Fruit fly (Drosophila melanogaster) whole organism, embryonic: ENCODE results near the gene Neu2.

ENCODE experiments used
- Antp ChIP-seq: fragments of 200-800 bp; sonication (Bioruptor generic); optimal IDR thresholded peaks from 3 replicates; lab custom pipeline; 2016; ENCODE audit warnings: missing biosample characterization, missing genetic modification characterization
- B-H1 ChIP-seq: fragments of 200-800 bp; sonication (Bioruptor generic); IDR thresholded peaks from 3 replicates; pipeline ENCODE4 v1.3.6; 2022; ENCODE audit warnings: missing biosample characterization, missing genetic modification characterization
- CG10321 ChIP-seq: fragments of 200-800 bp; sonication (Bioruptor generic); IDR thresholded peaks from 2 replicates; pipeline ENCODE4 v1.3.6; 2022; ENCODE audit warnings: missing biosample characterization, missing genetic modification characterization
- CG10654 ChIP-seq: fragments of 200-800 bp; sonication (Bioruptor generic); optimal IDR thresholded peaks from 2 replicates; lab custom pipeline; 2016; ENCODE audit warnings: missing biosample characterization, missing genetic modification characterization
- CG10959 ChIP-seq: fragments of 200-800 bp; sonication (Bioruptor generic); IDR thresholded peaks from 2 replicates; pipeline ENCODE4 v1.3.6; 2022; ENCODE audit warnings: missing biosample characterization, missing genetic modification characterization
- CG11560 ChIP-seq: fragments of 200-800 bp; sonication (Bioruptor generic); IDR thresholded peaks from 3 replicates; pipeline ENCODE4 v1.3.6; 2022; ENCODE audit warnings: missing biosample characterization, missing genetic modification characterization
- CG11696 ChIP-seq: fragments of 200-800 bp; sonication (Bioruptor generic); IDR thresholded peaks from 2 replicates; pipeline ENCODE4 v1.3.6; 2022; ENCODE audit warnings: missing biosample characterization, missing genetic modification characterization
- CG12155 ChIP-seq: fragments of 200-800 bp; sonication (Bioruptor generic); optimal IDR thresholded peaks from 3 replicates; lab custom pipeline; 2016; ENCODE audit warnings: missing biosample characterization, missing genetic modification characterization
- CG12744 ChIP-seq: fragments of 200-800 bp; sonication (Bioruptor generic); optimal IDR thresholded peaks from 2 replicates; lab custom pipeline; 2016; ENCODE audit warnings: missing biosample characterization, missing genetic modification characterization
- CG13287 ChIP-seq: fragments of 200-800 bp; sonication (Bioruptor generic); IDR thresholded peaks from 2 replicates; pipeline ENCODE4 v1.3.6; 2022; ENCODE audit warnings: missing biosample characterization, missing genetic modification characterization; ENCODE audit not compliant: partially characterized antibody
- CG13894 ChIP-seq: fragments of 200-800 bp; sonication (Bioruptor generic); optimal IDR thresholded peaks from 3 replicates; lab custom pipeline; 2018; ENCODE audit warnings: missing biosample characterization, mild to moderate bottlenecking, missing genetic modification characterization, moderate library complexity
- CG15011 ChIP-seq: fragments of 200-800 bp; sonication (Bioruptor generic); optimal IDR thresholded peaks from 3 replicates; lab custom pipeline; 2018; ENCODE audit warnings: missing biosample characterization, mild to moderate bottlenecking, missing genetic modification characterization
- CG3281 ChIP-seq: fragments of 200-800 bp; sonication (Bioruptor generic); optimal IDR thresholded peaks from 3 replicates; lab custom pipeline; 2017; ENCODE audit warnings: missing biosample characterization, mild to moderate bottlenecking, missing genetic modification characterization
- CG6254 ChIP-seq: fragments of 200-800 bp; sonication (Bioruptor generic); optimal IDR thresholded peaks from 3 replicates; lab custom pipeline; 2017; ENCODE audit warnings: mild to moderate bottlenecking, missing biosample characterization, missing genetic modification reagents, missing genetic modification characterization
- CG6791 ChIP-seq: fragments of 200-800 bp; sonication (Bioruptor generic); IDR thresholded peaks from 3 replicates; pipeline ENCODE4 v1.3.6; 2022; ENCODE audit warnings: missing biosample characterization, missing genetic modification characterization; ENCODE audit not compliant: partially characterized antibody
- CG7839 ChIP-seq: fragments of 200-800 bp; sonication (Bioruptor generic); optimal IDR thresholded peaks from 3 replicates; lab custom pipeline; 2018; ENCODE audit warnings: missing biosample characterization, mild to moderate bottlenecking, missing genetic modification characterization, moderate library complexity
- CG7963 ChIP-seq: fragments of 200-800 bp; sonication (Bioruptor generic); IDR thresholded peaks from 3 replicates; pipeline ENCODE4 v1.3.6; 2022; ENCODE audit warnings: missing biosample characterization, missing genetic modification characterization; ENCODE audit not compliant: partially characterized antibody
- CG8388 ChIP-seq: fragments of 200-800 bp; sonication (Bioruptor generic); optimal IDR thresholded peaks from 2 replicates; lab custom pipeline; 2019; ENCODE audit warnings: missing biosample characterization, mild to moderate bottlenecking, missing genetic modification characterization, moderate library complexity
- CG9727 ChIP-seq: fragments of 200-800 bp; sonication (Bioruptor generic); optimal IDR thresholded peaks from 3 replicates; lab custom pipeline; 2017; ENCODE audit warnings: missing biosample characterization, mild to moderate bottlenecking, missing genetic modification characterization
- CG9876 ChIP-seq: fragments of 200-800 bp; sonication (Bioruptor generic); optimal IDR thresholded peaks from 2 replicates; lab custom pipeline; 2016; ENCODE audit warnings: missing biosample characterization, missing genetic modification characterization
- CrebB ChIP-seq: fragments of 200-800 bp; sonication (Bioruptor generic); optimal IDR thresholded peaks from 3 replicates; lab custom pipeline; 2018; ENCODE audit warnings: missing biosample characterization, mild to moderate bottlenecking, missing genetic modification characterization
- Dip3 ChIP-seq: fragments of 200-800 bp; sonication (Bioruptor generic); optimal IDR thresholded peaks from 3 replicates; lab custom pipeline; 2016; ENCODE audit warnings: missing biosample characterization, missing genetic modification characterization
- Ets65A ChIP-seq: fragments of 200-800 bp; sonication (Bioruptor generic); peaks from one replicate; lab custom pipeline; 2016; ENCODE audit warnings: missing biosample characterization, missing genetic modification characterization
- Hr78 ChIP-seq, 2 experiments: fragments of 200-800 bp in 1 of 2; fragments of >200 bp in 1 of 2; sonication (Bioruptor generic) in 1 of 2; optimal IDR thresholded peaks; 2 replicates each; lab custom pipeline; 2017 to 2019; ENCODE audit warnings: missing biosample characterization in 2 of 2, missing genetic modification characterization in 2 of 2, mild to moderate bottlenecking in 1 of 2, moderate library complexity in 1 of 2
- Jarid2 ChIP-seq: fragments of 200-800 bp; sonication (Bioruptor generic); optimal IDR thresholded peaks from 3 replicates; lab custom pipeline; 2017; ENCODE audit warnings: mild to moderate bottlenecking, missing biosample characterization, missing genetic modification reagents, missing genetic modification characterization
- Kr ChIP-seq: fragments of 200-800 bp; sonication (Bioruptor generic); optimal IDR thresholded peaks from 2 replicates; lab custom pipeline; 2017; ENCODE audit warnings: missing biosample characterization, mild to moderate bottlenecking, missing genetic modification characterization
- Oaz ChIP-seq: fragments of 200-800 bp; sonication (Bioruptor generic); IDR thresholded peaks from 2 replicates; pipeline ENCODE4 v1.3.6; 2022; ENCODE audit warnings: missing biosample characterization, missing genetic modification characterization
- Side ChIP-seq: fragments of 200-800 bp; sonication (Bioruptor generic); optimal IDR thresholded peaks from 2 replicates; lab custom pipeline; 2016; ENCODE audit warnings: missing biosample characterization, missing genetic modification characterization
- Ssrp ChIP-seq: fragments of 200-800 bp; sonication (Bioruptor generic); optimal IDR thresholded peaks from 2 replicates; lab custom pipeline; 2018; ENCODE audit warnings: missing biosample characterization, mild to moderate bottlenecking, missing genetic modification characterization, moderate library complexity
- Taf1 ChIP-seq: fragments of 200-800 bp; sonication (Bioruptor generic); IDR thresholded peaks from 2 replicates; pipeline ENCODE4 v1.3.6; 2022; ENCODE audit warnings: missing biosample characterization, missing genetic modification characterization
- ara ChIP-seq: fragments of 200-800 bp; sonication (Bioruptor generic); IDR thresholded peaks from 2 replicates; pipeline ENCODE4 v1.3.6; 2022; ENCODE audit warnings: missing biosample characterization, missing genetic modification characterization
- ase ChIP-seq: fragments of 200-800 bp; sonication (Bioruptor generic); IDR thresholded peaks from 3 replicates; pipeline ENCODE4 v1.3.6; 2022; ENCODE audit warnings: missing biosample characterization, missing genetic modification characterization
- cas ChIP-seq: fragments of 200-800 bp; sonication (Bioruptor generic); IDR thresholded peaks from 2 replicates; pipeline ENCODE4 v1.3.6; 2022; ENCODE audit warnings: missing biosample characterization, missing genetic modification characterization
- crp ChIP-seq, 2 experiments: fragments of 200-800 bp; sonication (Bioruptor generic); optimal IDR thresholded peaks; 2 replicates in 1 of 2; 3 replicates in 1 of 2; lab custom pipeline; 2017; ENCODE audit warnings: missing biosample characterization in 2 of 2, missing genetic modification characterization in 2 of 2, mild to moderate bottlenecking in 1 of 2, moderate library complexity in 1 of 2
- da ChIP-seq: fragments of 200-800 bp; sonication (Bioruptor generic); optimal IDR thresholded peaks from 2 replicates; lab custom pipeline; 2016; ENCODE audit warnings: missing biosample characterization, missing genetic modification characterization
- dimm ChIP-seq: fragments of 200-800 bp; sonication (Bioruptor generic); IDR thresholded peaks from 2 replicates; pipeline ENCODE4 v1.3.6; 2022; ENCODE audit warnings: missing biosample characterization, missing genetic modification characterization
- dm ChIP-seq: fragments of 200-800 bp; sonication (Bioruptor generic); optimal IDR thresholded peaks from 3 replicates; lab custom pipeline; 2016; ENCODE audit warnings: missing biosample characterization, missing genetic modification characterization
- dmrt11E ChIP-seq: fragments of 200-800 bp; sonication (Bioruptor generic); optimal IDR thresholded peaks from 3 replicates; lab custom pipeline; 2018; ENCODE audit warnings: missing biosample characterization, mild to moderate bottlenecking, missing genetic modification characterization, moderate library complexity
- dmrt99B ChIP-seq: fragments of 200-800 bp; sonication (Bioruptor generic); optimal IDR thresholded peaks from 2 replicates; lab custom pipeline; 2018; ENCODE audit warnings: missing biosample characterization, mild to moderate bottlenecking, missing genetic modification characterization, moderate library complexity
- ftz-f1 ChIP-seq: fragments of 200-800 bp; sonication (Bioruptor generic); optimal IDR thresholded peaks from 2 replicates; lab custom pipeline; 2016; ENCODE audit warnings: missing biosample characterization, missing genetic modification characterization
- gro ChIP-seq: fragments of 200-800 bp; sonication (Bioruptor generic); optimal IDR thresholded peaks from 2 replicates; lab custom pipeline; 2016; ENCODE audit warnings: missing biosample characterization, missing genetic modification characterization
- h ChIP-seq: fragments of >200 bp; optimal IDR thresholded peaks from 2 replicates; lab custom pipeline; 2017
- lola ChIP-seq, 3 experiments: fragments of >200 bp in 2 of 3; fragments of 200-800 bp in 1 of 3; sonication (Bioruptor generic) in 1 of 3; optimal IDR thresholded peaks; 2 replicates each; lab custom pipeline; 2017 to 2019; ENCODE audit warnings: missing biosample characterization in 3 of 3, missing genetic modification characterization in 3 of 3, mild to moderate bottlenecking in 1 of 3, moderate library complexity in 1 of 3
- pros ChIP-seq: fragments of 200-800 bp; sonication (Bioruptor generic); optimal IDR thresholded peaks from 3 replicates; lab custom pipeline; 2019; ENCODE audit warnings: missing biosample characterization, mild to moderate bottlenecking, missing genetic modification characterization, moderate library complexity
- pzg ChIP-seq: fragments of 200-800 bp; sonication (Bioruptor generic); optimal IDR thresholded peaks from 3 replicates; lab custom pipeline; 2018; ENCODE audit warnings: missing biosample characterization, mild to moderate bottlenecking, missing genetic modification characterization, moderate library complexity
- ro ChIP-seq: fragments of 200-800 bp; sonication (Bioruptor generic); IDR thresholded peaks from 2 replicates; pipeline ENCODE4 v1.3.6; 2022; ENCODE audit warnings: missing biosample characterization, missing genetic modification characterization
- tup ChIP-seq: fragments of 200-800 bp; sonication (Bioruptor generic); optimal IDR thresholded peaks from 2 replicates; lab custom pipeline; 2016; ENCODE audit warnings: missing biosample characterization, mild to moderate bottlenecking, missing genetic modification characterization, moderate library complexity
- unpg ChIP-seq: fragments of 200-800 bp; sonication (Bioruptor generic); optimal IDR thresholded peaks from 3 replicates; lab custom pipeline; 2018; ENCODE audit warnings: missing biosample characterization, mild to moderate bottlenecking, missing genetic modification characterization, moderate library complexity
- usp ChIP-seq: fragments of >200 bp; optimal IDR thresholded peaks from 2 replicates; lab custom pipeline; 2017; ENCODE audit warnings: missing biosample characterization, missing genetic modification characterization
- vfl ChIP-seq: fragments of 200-800 bp; sonication (Bioruptor generic); optimal IDR thresholded peaks from 2 replicates; lab custom pipeline; 2016; ENCODE audit warnings: missing biosample characterization, missing genetic modification characterization
- vvl ChIP-seq: fragments of 200-800 bp; sonication (Bioruptor generic); IDR thresholded peaks from 2 replicates; pipeline ENCODE4 v1.3.6; 2022; ENCODE audit warnings: missing biosample characterization, missing genetic modification characterization

Neu2 gene

DNA sequence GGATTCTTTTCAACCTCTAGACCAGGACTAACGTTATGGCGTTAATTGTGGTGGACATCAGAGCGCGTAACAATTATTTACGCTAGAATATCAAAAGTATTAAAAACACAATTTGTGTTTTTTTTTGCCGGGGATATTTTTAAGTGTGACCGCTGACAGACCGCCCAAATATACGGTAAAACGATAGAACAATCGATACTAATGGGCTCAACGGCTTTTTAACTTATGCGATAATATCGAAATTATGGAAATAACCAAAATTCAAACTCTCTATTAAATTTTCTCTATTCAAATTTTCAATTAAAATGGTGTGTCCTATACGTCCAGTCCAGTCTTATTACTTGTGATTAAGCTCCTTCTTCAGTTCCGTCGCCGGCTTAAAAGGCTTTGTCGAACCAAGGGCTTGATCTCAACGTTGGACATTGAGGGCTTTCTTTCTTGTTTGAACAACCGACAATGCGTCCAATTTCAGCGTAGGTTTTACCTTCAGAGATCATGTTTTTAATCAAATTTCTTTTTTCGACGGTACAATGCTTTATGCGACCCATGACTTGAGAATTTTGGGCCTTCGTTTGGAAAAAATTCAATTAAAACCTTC is 49.1 kb downstream of the Neu2 start, which contains the start of gene CG5664 (continued):
- no peak for TF ChIP-seq ftz-f1 (GFP tag; lab: Kevin White, UChicago)
- TF ChIP-seq CG10959 = no peak
- TF ChIP-seq CG13287 (GFP tag; lab: Robert Waterston, UW) = peak; percentile 88
- TF ChIP-seq dm (GFP tag; lab: Kevin White, UChicago) = no peak
- TF ChIP-seq ase (GFP tag; lab: Robert Waterston, UW) = no peak
- TF ChIP-seq pros (GFP tag; lab: Kevin White, UChicago) = no peak
- TF ChIP-seq Dip3 (GFP tag; lab: Kevin White, UChicago) = no peak
- no peak for TF ChIP-seq ro (GFP tag; lab: Robert Waterston, UW)
- no peak for TF ChIP-seq CG11560 (tag; lab: Robert Waterston, UW)
- no peak for TF ChIP-seq CG10321
- TF ChIP-seq Ets65A = peak; percentile 78
- TF ChIP-seq dimm (GFP tag; lab: Robert Waterston, UW) = no peak
- TF ChIP-seq CG7963 = peak; percentile 68; the same call in 2 of the 3 replicates
- no peak for TF ChIP-seq unpg (GFP tag; lab: Kevin White, UChicago)
- TF ChIP-seq CrebB (tag; lab: Kevin White, UChicago) = no peak
- no peak for TF ChIP-seq B-H1 (GFP tag; lab: Robert Waterston, UW)
- no peak for TF ChIP-seq usp (GFP tag; lab: Kevin White, UChicago)
- no peak for TF ChIP-seq CG9876 (GFP tag; lab: Kevin White, UChicago)
- no peak for TF ChIP-seq CG11696 (GFP tag; lab: Robert Waterston, UW)
- no peak for TF ChIP-seq CG8388
- no peak for TF ChIP-seq CG12155
- no peak for TF ChIP-seq Hr78 (GFP tag; optimal IDR thresholded peaks at IDR 0.05; lab: Kevin White, UChicago)
- TF ChIP-seq Side (GFP tag; lab: Kevin White, UChicago) = no peak
- TF ChIP-seq vvl (GFP tag; lab: Robert Waterston, UW) = peak; percentile 63
- no peak for TF ChIP-seq CG6254 (GFP tag; lab: Kevin White, UChicago)
- no peak for TF ChIP-seq Jarid2 (GFP tag; lab: Kevin White, UChicago)
- no peak for TF ChIP-seq Kr (GFP tag; lab: Kevin White, UChicago)
- TF ChIP-seq cas (GFP tag; lab: Robert Waterston, UW) = no peak
- TF ChIP-seq lola (GFP tag; optimal IDR thresholded peaks at IDR 0.05; lab: Kevin White, UChicago) = no peak
- TF ChIP-seq CG12744 (GFP tag; lab: Kevin White, UChicago) = no peak
- no peak for TF ChIP-seq dmrt11E
- no peak for TF ChIP-seq Antp
- no peak for TF ChIP-seq Ssrp
- peak; percentile 56 for TF ChIP-seq pzg (GFP tag; lab: Kevin White, UChicago)
- no peak for TF ChIP-seq Taf1 (GFP tag; lab: Robert Waterston, UW)
- no peak for TF ChIP-seq da (GFP tag; lab: Kevin White, UChicago)
- TF ChIP-seq h = no peak
- TF ChIP-seq CG7839 = no peak
- TF ChIP-seq CG15011 (GFP tag; lab: Kevin White, UChicago) = no peak
- no peak for TF ChIP-seq CG9727 (GFP tag; lab: Kevin White, UChicago)
- TF ChIP-seq ara (GFP tag; lab: Robert Waterston, UW) = no peak
- TF ChIP-seq CG13894 (tag; lab: Kevin White, UChicago) = no peak
- TF ChIP-seq Oaz (GFP tag; lab: Robert Waterston, UW) = no peak
- no peak for TF ChIP-seq vfl
- TF ChIP-seq CG10654 = no peak
- no peak for TF ChIP-seq CG3281
- no peak for TF ChIP-seq gro (GFP tag; lab: Kevin White, UChicago)
- TF ChIP-seq tup = no peak
- no peak for TF ChIP-seq crp (GFP tag; optimal IDR thresholded peaks at IDR 0.05; lab: Kevin White, UChicago)
- no peak for TF ChIP-seq dmrt99B
- TF ChIP-seq CG6791 (GFP tag; lab: Robert Waterston, UW) = peak; percentile 80
